Fruit fly (Drosophila melanogaster) whole organism, embryonic: ENCODE measurements around the gene CG5810.

Experiments used
- Ada2b ChIP-seq: fragments of 200-800 bp; sonication (Bioruptor generic); IDR thresholded peaks from 2 replicates; pipeline ENCODE4 v1.3.6; 2022; ENCODE audit warnings: missing biosample characterization, missing genetic modification characterization
- Atf3 ChIP-seq: fragments of 200-800 bp; sonication (Bioruptor generic); optimal IDR thresholded peaks from 3 replicates; lab custom pipeline; 2016; ENCODE audit warnings: missing biosample characterization, missing genetic modification characterization
- Awh ChIP-seq: fragments of 200-800 bp; sonication (Bioruptor generic); IDR thresholded peaks from 2 replicates; pipeline ENCODE4, ENCODE4 v1.3.6; 2022; ENCODE audit warnings: missing biosample characterization, missing genetic modification characterization
- B-H2 ChIP-seq: fragments of 200-800 bp; sonication (Bioruptor generic); optimal IDR thresholded peaks from 2 replicates; lab custom pipeline; 2018; ENCODE audit warnings: missing biosample characterization, mild to moderate bottlenecking, missing genetic modification characterization
- BtbVII ChIP-seq: fragments of 200-800 bp; sonication (Bioruptor generic); optimal IDR thresholded peaks from 3 replicates; lab custom pipeline; 2017; ENCODE audit warnings: missing biosample characterization, mild to moderate bottlenecking, missing genetic modification characterization
- CG10147 ChIP-seq: fragments of 200-800 bp; sonication (Bioruptor generic); optimal IDR thresholded peaks from 2 replicates; lab custom pipeline; 2019; ENCODE audit warnings: missing biosample characterization, mild to moderate bottlenecking, missing genetic modification characterization, moderate library complexity
- CG10274 ChIP-seq: fragments of 200-800 bp; sonication (Bioruptor generic); optimal IDR thresholded peaks from 3 replicates; lab custom pipeline; 2017; ENCODE audit warnings: missing biosample characterization, mild to moderate bottlenecking, missing genetic modification characterization
- CG11723 ChIP-seq: fragments of 200-800 bp; sonication (Bioruptor generic); optimal IDR thresholded peaks from 2 replicates; lab custom pipeline; 2017; ENCODE audit warnings: missing biosample characterization, mild to moderate bottlenecking, missing genetic modification characterization
- CG12104 ChIP-seq: fragments of 200-800 bp; sonication (Bioruptor generic); optimal IDR thresholded peaks from 3 replicates; lab custom pipeline; 2016; ENCODE audit warnings: missing biosample characterization, missing genetic modification characterization
- CG12769 ChIP-seq: fragments of 200-800 bp; sonication (Bioruptor generic); optimal IDR thresholded peaks from 2 replicates; lab custom pipeline; 2019; ENCODE audit warnings: missing biosample characterization, mild to moderate bottlenecking, missing genetic modification characterization, moderate library complexity
- CG13424 ChIP-seq: fragments of 200-800 bp; sonication (Bioruptor generic); optimal IDR thresholded peaks from 2 replicates; lab custom pipeline; 2019; ENCODE audit warnings: missing biosample characterization, mild to moderate bottlenecking, missing genetic modification characterization, moderate library complexity
- CG14710 ChIP-seq: fragments of 200-800 bp; sonication (Bioruptor generic); optimal IDR thresholded peaks from 3 replicates; lab custom pipeline; 2019; ENCODE audit warnings: missing biosample characterization, mild to moderate bottlenecking, missing genetic modification characterization, moderate library complexity
- CG15073 ChIP-seq: fragments of 200-800 bp; sonication (Bioruptor generic); optimal IDR thresholded peaks from 2 replicates; lab custom pipeline; 2016; ENCODE audit warnings: missing biosample characterization, missing genetic modification characterization
- CG1602 ChIP-seq: fragments of 200-800 bp; sonication (Bioruptor generic); optimal IDR thresholded peaks from 3 replicates; lab custom pipeline; 2016; ENCODE audit warnings: missing biosample characterization, missing genetic modification characterization
- CG16863 ChIP-seq: fragments of 200-800 bp; sonication (Bioruptor generic); optimal IDR thresholded peaks from 3 replicates; lab custom pipeline; 2016; ENCODE audit warnings: missing biosample characterization, missing genetic modification characterization
- CG31224 ChIP-seq: fragments of 200-800 bp; sonication (Bioruptor generic); IDR thresholded peaks from 2 replicates; pipeline ENCODE4 v1.3.6; 2022; ENCODE audit warnings: missing biosample characterization, missing genetic modification characterization
- CG34376 ChIP-seq: fragments of 200-800 bp; sonication (Bioruptor generic); optimal IDR thresholded peaks from 2 replicates; lab custom pipeline; 2018; ENCODE audit warnings: missing biosample characterization, mild to moderate bottlenecking, missing genetic modification characterization
- CG34422 ChIP-seq: fragments of 200-800 bp; sonication (Bioruptor generic); IDR thresholded peaks from 3 replicates; pipeline ENCODE4 v1.3.6; 2022; ENCODE audit warnings: missing biosample characterization, missing genetic modification characterization
- CG3847 ChIP-seq: fragments of 200-800 bp; sonication (Bioruptor generic); IDR thresholded peaks from 2 replicates; pipeline ENCODE4 v1.3.6; 2022; ENCODE audit warnings: missing biosample characterization, missing genetic modification characterization
- CG5180 ChIP-seq: fragments of 200-800 bp; sonication (Bioruptor generic); optimal IDR thresholded peaks from 3 replicates; lab custom pipeline; 2017; ENCODE audit warnings: missing biosample characterization, missing genetic modification characterization, mild to moderate bottlenecking, moderate library complexity, missing genetic modification reagents
- CG6254 ChIP-seq: fragments of 200-800 bp; sonication (Bioruptor generic); optimal IDR thresholded peaks from 3 replicates; lab custom pipeline; 2017; ENCODE audit warnings: mild to moderate bottlenecking, missing biosample characterization, missing genetic modification reagents, missing genetic modification characterization
- CG7928 ChIP-seq: fragments of 200-800 bp; sonication (Bioruptor generic); optimal IDR thresholded peaks from 2 replicates; lab custom pipeline; 2017; ENCODE audit warnings: missing biosample characterization, mild to moderate bottlenecking, missing genetic modification characterization
- CG7963 ChIP-seq: fragments of 200-800 bp; sonication (Bioruptor generic); IDR thresholded peaks from 3 replicates; pipeline ENCODE4 v1.3.6; 2022; ENCODE audit warnings: missing biosample characterization, missing genetic modification characterization; ENCODE audit not compliant: partially characterized antibody
- CG8478 ChIP-seq: fragments of >200 bp; optimal IDR thresholded peaks from 2 replicates; lab custom pipeline; 2018
- CG8924 ChIP-seq: fragments of 200-800 bp; optimal IDR thresholded peaks from 3 replicates; lab custom pipeline; 2019; ENCODE audit warnings: missing biosample characterization, mild to moderate bottlenecking, missing genetic modification characterization, moderate library complexity
- Camta ChIP-seq: fragments of 200-800 bp; sonication (Bioruptor generic); optimal IDR thresholded peaks from 2 replicates; lab custom pipeline; 2016; ENCODE audit warnings: missing biosample characterization, missing genetic modification characterization
- D19B ChIP-seq: fragments of 200-800 bp; sonication (Bioruptor generic); optimal IDR thresholded peaks from 2 replicates; lab custom pipeline; 2017; ENCODE audit warnings: missing biosample characterization, mild to moderate bottlenecking, missing genetic modification characterization
- Hsf ChIP-seq: fragments of 200-800 bp; sonication (Bioruptor generic); optimal IDR thresholded peaks from 3 replicates; lab custom pipeline; 2016; ENCODE audit warnings: missing biosample characterization, missing genetic modification characterization
- Mrtf ChIP-seq: fragments of 200-800 bp; sonication (Bioruptor generic); IDR thresholded peaks from 3 replicates; pipeline ENCODE4 v1.3.6; 2022; ENCODE audit warnings: missing biosample characterization, missing genetic modification characterization
- TFAM ChIP-seq: fragments of 200-800 bp; sonication (Bioruptor generic); optimal IDR thresholded peaks from 2 replicates; lab custom pipeline; 2017; ENCODE audit warnings: missing biosample characterization, missing genetic modification characterization, inconsistent platforms
- Tbp ChIP-seq: fragments of >200 bp; optimal IDR thresholded peaks from 2 replicates; lab custom pipeline; 2018; ENCODE audit warnings: missing biosample characterization, missing genetic modification characterization
- YL-1 ChIP-seq: fragments of 200-800 bp; sonication (Bioruptor generic); optimal IDR thresholded peaks from 3 replicates; lab custom pipeline; 2017; ENCODE audit warnings: missing biosample characterization, mild to moderate bottlenecking, missing genetic modification characterization
- ab ChIP-seq: fragments of 200-800 bp; sonication (Bioruptor generic); optimal IDR thresholded peaks from 2 replicates; lab custom pipeline; 2016; ENCODE audit warnings: missing biosample characterization, missing genetic modification characterization
- ac ChIP-seq: fragments of 200-800 bp; sonication (Bioruptor generic); optimal IDR thresholded peaks from 3 replicates; lab custom pipeline; 2017; ENCODE audit warnings: missing biosample characterization, mild to moderate bottlenecking, missing genetic modification characterization
- al ChIP-seq: fragments of 200-800 bp; sonication (Bioruptor generic); IDR thresholded peaks from 2 replicates; pipeline ENCODE4 v1.3.6; 2022; ENCODE audit warnings: missing biosample characterization, missing genetic modification characterization
- br ChIP-seq: fragments of >200 bp; optimal IDR thresholded peaks from 2 replicates; lab custom pipeline; 2017
- cwo ChIP-seq: fragments of 200-800 bp; sonication (Bioruptor generic); optimal IDR thresholded peaks from 3 replicates; lab custom pipeline; 2017; ENCODE audit warnings: missing biosample characterization, missing genetic modification characterization, mild to moderate bottlenecking, moderate library complexity, missing genetic modification reagents
- disco-r ChIP-seq: fragments of 200-800 bp; sonication (Bioruptor generic); optimal IDR thresholded peaks from 2 replicates; lab custom pipeline; 2016; ENCODE audit warnings: missing biosample characterization, missing genetic modification characterization
- eyg ChIP-seq: fragments of 200-800 bp; sonication (Bioruptor generic); optimal IDR thresholded peaks from 3 replicates; lab custom pipeline; 2016; ENCODE audit warnings: missing biosample characterization, missing genetic modification characterization
- gsb ChIP-seq: fragments of 200-800 bp; sonication (Bioruptor generic); IDR thresholded peaks from 2 replicates; pipeline ENCODE4 v1.3.6; 2022; ENCODE audit warnings: missing biosample characterization, missing genetic modification characterization
- gt ChIP-seq: fragments of 200-800 bp; sonication (Bioruptor generic); IDR thresholded peaks from 2 replicates; pipeline ENCODE4 v1.3.6; 2022; ENCODE audit warnings: missing biosample characterization, missing genetic modification characterization
- h ChIP-seq: fragments of >200 bp; optimal IDR thresholded peaks from 2 replicates; lab custom pipeline; 2017
- lmd ChIP-seq: fragments of 200-800 bp; sonication (Bioruptor generic); IDR thresholded peaks from 2 replicates; pipeline ENCODE4 v1.3.6; 2022; ENCODE audit warnings: missing biosample characterization, missing genetic modification characterization
- onecut ChIP-seq: fragments of 200-800 bp; sonication (Bioruptor generic); IDR thresholded peaks from 2 replicates; pipeline ENCODE4 v1.3.6; 2022; ENCODE audit warnings: missing biosample characterization, missing genetic modification characterization
- org-1 ChIP-seq: fragments of 200-800 bp; sonication (Bioruptor generic); optimal IDR thresholded peaks from 2 replicates; lab custom pipeline; 2017; ENCODE audit warnings: missing biosample characterization, missing genetic modification characterization
- phol ChIP-seq: fragments of 200-800 bp; sonication (Bioruptor generic); optimal IDR thresholded peaks from 3 replicates; lab custom pipeline; 2018; ENCODE audit warnings: missing biosample characterization, mild to moderate bottlenecking, missing genetic modification characterization, moderate library complexity
- tll ChIP-seq, 2 experiments: fragments of 200-800 bp in 1 of 2; fragments of >200 bp in 1 of 2; sonication (Bioruptor generic) in 1 of 2; optimal IDR thresholded peaks; 2 replicates each; lab custom pipeline; 2017 to 2019; ENCODE audit warnings: missing biosample characterization in 2 of 2, missing genetic modification characterization in 2 of 2, mild to moderate bottlenecking in 1 of 2, moderate library complexity in 1 of 2
- tna ChIP-seq: fragments of 200-800 bp; sonication (Bioruptor generic); IDR thresholded peaks from 2 replicates; pipeline ENCODE4 v1.3.6; 2022; ENCODE audit warnings: missing biosample characterization, missing genetic modification characterization; ENCODE audit not compliant: partially characterized antibody
- trh ChIP-seq: fragments of 200-800 bp; sonication (Bioruptor generic); optimal IDR thresholded peaks from 2 replicates; lab custom pipeline; 2016; ENCODE audit warnings: missing biosample characterization, missing genetic modification characterization
- z ChIP-seq: fragments of 200-800 bp; sonication (Bioruptor generic); IDR thresholded peaks from 3 replicates; pipeline ENCODE4 v1.3.6; 2022; ENCODE audit warnings: missing biosample characterization, missing genetic modification characterization
- zen2 ChIP-seq: fragments of 200-800 bp; sonication (Bioruptor generic); IDR thresholded peaks from 3 replicates; pipeline ENCODE4 v1.3.6; 2022; ENCODE audit warnings: missing biosample characterization, missing genetic modification characterization; ENCODE audit not compliant: partially characterized antibody
- zf30C ChIP-seq: fragments of 200-800 bp; sonication (Bioruptor generic); optimal IDR thresholded peaks from 3 replicates; lab custom pipeline; 2018; ENCODE audit warnings: missing biosample characterization, mild to moderate bottlenecking, missing genetic modification characterization
- zfh2 ChIP-seq: fragments of 200-800 bp; sonication (Bioruptor generic); optimal IDR thresholded peaks from 2 replicates; lab custom pipeline; 2016; ENCODE audit warnings: missing biosample characterization, missing genetic modification characterization

Gene CG5810

DNA sequence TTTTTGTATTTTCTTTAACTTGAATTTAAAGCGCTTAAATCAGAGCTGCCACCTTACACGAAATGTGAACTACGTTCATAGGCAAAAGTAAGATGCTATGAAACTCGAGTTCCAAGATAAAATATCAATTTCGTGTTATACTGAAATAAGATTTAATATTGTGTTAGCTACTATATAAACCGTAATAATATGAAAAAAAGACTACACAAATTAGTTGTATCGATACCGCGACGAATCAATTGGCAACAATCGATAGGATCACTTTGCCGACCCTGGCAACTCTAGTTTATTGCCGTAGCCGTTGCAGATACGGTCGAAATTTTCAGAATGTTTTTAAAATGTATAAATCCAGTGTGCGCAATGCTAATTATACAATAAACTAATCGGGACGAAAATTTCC is 23.1 kb upstream of the CG5810 start, which contains the start of gene SNF4Agamma (continued):
- TF ChIP-seq z (no peak), CG14710 (peak; percentile 48), CG34376 (GFP tag; lab: Kevin White, UChicago) (no peak), CG10147 (GFP tag; lab: Kevin White, UChicago) (peak; percentile 24), CG12769 (tag; lab: Kevin White, UChicago) (no peak), zf30C (no peak), lmd (GFP tag; lab: Robert Waterston, UW) (no peak), disco-r (GFP tag; lab: Kevin White, UChicago) (no peak), CG15073 (GFP tag; lab: Kevin White, UChicago) (no peak), zfh2 (GFP tag; lab: Kevin White, UChicago) (peak; percentile 50), onecut (no peak), CG1602 (GFP tag; lab: Kevin White, UChicago) (no peak), eyg (no peak), CG7928 (GFP tag; lab: Kevin White, UChicago) (no peak), CG11723 (GFP tag; lab: Kevin White, UChicago) (no peak), CG13424 (peak; percentile 11), tll (GFP tag; optimal IDR thresholded peaks at IDR 0.05; lab: Kevin White, UChicago) (no peak), ac (no peak), phol (peak; percentile 46), org-1 (GFP tag; lab: Kevin White, UChicago) (no peak), CG8924 (tag; lab: Kevin White, UChicago) (no peak), CG8478 (lab: Kevin White, UChicago) (no peak), CG6254 (GFP tag; lab: Kevin White, UChicago) (no peak), tna (no peak), Ada2b (GFP tag; lab: Robert Waterston, UW) (no peak), gt (GFP tag; lab: Robert Waterston, UW) (no peak), CG12104 (no peak), BtbVII (GFP tag; lab: Kevin White, UChicago) (no peak), br (lab: Kevin White, UChicago) (no peak), D19B (GFP tag; lab: Kevin White, UChicago) (no peak), CG16863 (no peak), YL-1 (GFP tag; lab: Kevin White, UChicago) (no peak), Awh (GFP tag; lab: Robert Waterston, UW) (no peak), Hsf (GFP tag; lab: Kevin White, UChicago) (peak; percentile 4), al (no peak), Atf3 (GFP tag; lab: Kevin White, UChicago) (no peak), CG7963 (no peak), CG34422 (0 out of 3 replicates have a peak, but pooled peaks have one; percentile 19), CG3847 (GFP tag; lab: Robert Waterston, UW) (peak; percentile 73), ab (GFP tag; lab: Kevin White, UChicago) (no peak), TFAM (GFP tag; lab: Kevin White, UChicago) (no peak), gsb (GFP tag; lab: Robert Waterston, UW) (no peak), zen2 (GFP tag; lab: Robert Waterston, UW) (peak; percentile 46; the same call in 1 of the 3 replicates), CG10274 (GFP tag; lab: Kevin White, UChicago) (no peak), trh (no peak), B-H2 (GFP tag; lab: Kevin White, UChicago) (peak; percentile 35), h (lab: Kevin White, UChicago) (no peak), Tbp (no peak), cwo (no peak), CG31224 (GFP tag; lab: Robert Waterston, UW) (0 out of 2 replicates have a peak, but pooled peaks have one; percentile 5), Camta (peak; percentile 7), Mrtf (GFP tag; lab: Robert Waterston, UW) (no peak), CG5180 (GFP tag; lab: Kevin White, UChicago) (no peak)
